Fruit fly (Drosophila melanogaster) whole organism: ENCODE results near the gene CG13044.

Source experiments
- CG8478 ChIP-seq: fragments of >200 bp; optimal IDR thresholded peaks from 2 replicates; lab custom pipeline; 2018; ENCODE audit warnings: inconsistent platforms
- Dll ChIP-seq: fragments of >200 bp; optimal IDR thresholded peaks from 2 replicates; lab custom pipeline; 2017
- EcR ChIP-seq, 2 experiments: fragments of >200 bp; optimal IDR thresholded peaks; 2 replicates each; lab custom pipeline; 2017; ENCODE audit warnings: missing biosample characterization in 2 of 2, missing genetic modification characterization in 2 of 2, missing genetic modification reagents in 2 of 2
- pan ChIP-seq: fragments of >200 bp; optimal IDR thresholded peaks from 2 replicates; lab custom pipeline; 2017
- psq ChIP-seq: fragments of >200 bp; optimal IDR thresholded peaks from 2 replicates; lab custom pipeline; 2017
- usp ChIP-seq: fragments of >200 bp; optimal IDR thresholded peaks from 2 replicates; lab custom pipeline; 2017; ENCODE audit warnings: missing biosample characterization, missing genetic modification characterization, mixed read lengths

CG13044 gene

DNA sequence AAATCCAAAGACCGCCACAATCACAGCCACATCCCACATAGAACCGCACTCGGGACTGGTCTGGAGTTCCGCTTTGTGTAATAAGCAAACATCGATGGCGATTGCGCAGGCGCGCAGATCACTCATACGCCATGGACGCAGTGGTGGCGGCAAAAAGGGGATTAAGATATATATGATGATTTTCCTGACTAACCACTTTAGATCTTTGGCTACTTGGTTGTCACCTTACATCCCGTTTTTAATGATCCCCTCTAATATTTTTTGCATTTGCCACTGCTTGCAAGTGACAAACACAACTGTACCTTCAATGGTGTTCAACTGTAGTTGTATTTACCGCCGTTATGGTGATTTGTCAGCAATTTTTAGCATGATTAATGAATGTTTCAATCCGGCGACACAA is 7.0 kb upstream of the CG13044 start:
- TF ChIP-seq CG8478 (lab: Kevin White, UChicago), result no peak
- TF ChIP-seq psq, result no peak
- TF ChIP-seq usp, result no peak
- no peak for TF ChIP-seq Dll (lab: Kevin White, UChicago)
- TF ChIP-seq EcR (GFP tag; optimal IDR thresholded peaks at IDR 0.05; lab: Kevin White, UChicago), result no peak
- no peak for TF ChIP-seq pan (lab: Kevin White, UChicago)

DNA sequence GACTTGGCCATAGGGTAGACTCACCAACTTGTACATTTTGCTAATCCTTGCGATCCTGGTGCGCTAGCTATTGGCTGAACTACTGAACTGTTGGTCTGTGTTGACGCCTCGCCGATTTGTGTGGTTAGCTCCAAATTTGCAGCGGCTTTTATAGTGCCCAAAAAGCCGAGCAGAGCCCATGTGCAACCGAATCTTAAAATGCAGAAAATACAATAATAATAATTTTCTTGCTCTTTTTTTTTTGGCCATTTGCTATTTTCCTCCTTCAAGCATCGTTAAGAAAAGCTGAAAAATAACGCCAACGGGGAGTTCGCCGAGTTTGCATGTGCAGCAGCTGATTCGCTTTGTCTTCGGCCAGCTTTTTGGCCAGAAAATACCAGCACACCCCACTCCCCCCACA is 5.4 kb upstream of the CG13044 start, which contains the start of gene CG13042:
CG13042 (minus strand) TSS at position 101 of the 400 bp plus-strand sequence.
- TF ChIP-seq pan (lab: Kevin White, UChicago) (no peak), Dll (lab: Kevin White, UChicago) (no peak), psq (no peak)

DNA sequence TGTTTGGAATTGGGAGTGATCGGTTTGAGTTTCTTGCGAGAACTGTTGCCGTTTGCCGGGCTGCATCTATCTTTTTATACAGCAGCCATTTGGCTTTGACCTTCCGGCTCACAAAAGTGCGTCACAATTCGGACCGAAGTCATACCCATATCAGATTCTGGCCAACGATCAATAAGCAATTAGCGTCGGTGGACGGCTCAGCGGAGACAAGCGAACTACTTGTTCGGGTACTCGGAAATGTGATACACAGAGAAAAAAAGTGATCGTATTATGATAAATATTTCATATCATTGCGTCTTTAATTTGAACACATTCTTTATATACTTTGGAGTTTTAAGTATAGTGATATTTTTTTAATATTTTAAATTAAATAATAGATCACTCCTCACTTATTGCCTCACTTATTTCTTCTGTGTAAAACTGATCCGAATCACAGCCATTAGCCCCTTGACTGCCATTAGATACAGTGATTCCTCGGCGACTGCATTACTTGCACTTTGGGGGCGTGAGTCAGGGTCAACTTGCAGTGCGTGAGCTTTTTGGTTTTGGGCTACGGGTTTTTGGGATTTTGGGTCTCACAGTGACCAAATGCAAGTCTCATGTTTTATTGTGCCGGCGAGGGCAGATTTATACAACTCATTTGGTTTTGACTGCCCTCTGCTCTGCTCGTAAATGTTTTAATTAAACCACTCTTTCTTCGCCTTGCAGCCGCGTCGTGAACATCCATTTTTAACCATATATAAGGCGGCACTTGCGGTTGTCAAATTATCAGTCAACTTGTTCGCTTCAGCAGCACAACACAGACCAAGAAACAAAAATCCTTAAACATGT is 3.1 kb upstream of the CG13044 start, which contains the start of the genes CG13043 and CG13063:
CG13043 (minus strand) TSS at position 51 of the 831 bp plus-strand sequence.
CG13063 (plus strand) TSS at position 781 of the 831 bp plus-strand sequence.
- TF ChIP-seq psq, result no peak
- no peak for TF ChIP-seq Dll (lab: Kevin White, UChicago)
- TF ChIP-seq EcR (GFP tag; optimal IDR thresholded peaks at IDR 0.05; lab: Kevin White, UChicago), result no peak
- TF ChIP-seq CG8478 (lab: Kevin White, UChicago), result no peak
- TF ChIP-seq usp, result no peak
- no peak for TF ChIP-seq pan (lab: Kevin White, UChicago)

DNA sequence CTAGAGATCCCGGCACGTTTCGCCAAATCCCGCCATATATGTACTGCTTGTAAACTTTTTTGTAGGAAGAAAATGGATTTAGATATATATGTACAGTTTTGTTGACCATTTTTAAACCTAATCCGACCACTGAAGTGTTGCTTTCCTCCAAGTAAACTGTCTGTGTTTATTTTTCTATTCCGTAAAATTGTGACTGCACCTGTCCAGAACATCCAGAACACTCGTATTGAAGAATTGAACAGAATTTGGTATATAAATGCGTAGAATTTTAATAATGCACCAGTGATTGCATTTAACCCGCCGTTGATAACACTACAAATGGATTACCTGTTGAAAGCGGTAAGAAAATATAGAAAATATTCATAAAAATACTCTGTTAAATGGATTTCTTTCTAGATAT is 1.0 kb upstream of the CG13044 start, which contains the start of gene CG43249:
CG43249 (plus strand) TSS at position 301 of the 400 bp plus-strand sequence.
- TF ChIP-seq usp (no peak), CG8478 (lab: Kevin White, UChicago) (no peak), Dll (lab: Kevin White, UChicago) (no peak), EcR (GFP tag; optimal IDR thresholded peaks at IDR 0.05; lab: Kevin White, UChicago) (no peak), pan (lab: Kevin White, UChicago) (no peak)

DNA sequence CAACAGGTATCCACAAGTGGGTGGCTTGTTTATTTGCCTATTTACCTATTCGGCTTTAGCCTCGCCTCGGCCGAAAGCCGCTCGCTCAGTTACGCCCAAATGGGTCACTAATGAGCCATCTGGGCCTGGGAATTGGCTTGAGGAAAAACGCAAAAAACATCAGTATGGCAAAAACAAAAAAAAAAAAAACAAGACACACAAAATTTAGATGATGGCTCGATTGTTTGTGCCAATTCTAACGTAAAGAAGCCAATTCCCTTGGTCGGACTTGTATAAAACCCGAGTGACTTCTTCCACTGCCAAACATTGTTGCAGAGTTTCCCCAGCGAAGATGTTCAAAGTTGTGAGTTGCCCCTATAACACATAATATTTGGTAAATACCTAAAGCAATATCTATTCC is 1.8 kb downstream of the CG13044 start, which contains the start of gene CG4982:
CG4982 (plus strand) TSS at position 301 of the 400 bp plus-strand sequence.
- TF ChIP-seq EcR (GFP tag; optimal IDR thresholded peaks at IDR 0.05; lab: Kevin White, UChicago) (no peak), pan (lab: Kevin White, UChicago) (no peak)

DNA sequence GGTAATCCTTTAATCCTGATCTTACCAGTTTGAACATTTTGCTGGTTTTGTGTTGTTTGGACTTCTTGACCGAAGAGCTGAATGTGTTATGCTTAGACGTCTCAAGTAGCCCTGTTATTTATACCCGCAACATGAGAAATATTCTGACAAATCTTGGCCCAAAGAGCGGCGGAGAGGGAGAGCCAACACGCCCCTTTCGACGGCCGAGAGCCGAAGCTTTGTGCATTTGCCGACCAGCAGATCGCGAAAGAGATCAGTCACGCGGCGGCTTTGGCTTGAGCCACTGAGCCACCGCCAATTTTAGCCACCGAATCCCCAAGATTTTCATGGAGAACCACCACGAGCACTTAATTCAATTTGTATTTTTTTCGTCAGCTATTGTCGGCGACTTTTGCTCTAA is 7.5 kb downstream of the CG13044 start, which contains the start of gene CG4962:
CG4962 (minus strand) TSS at position 101 of the 400 bp plus-strand sequence.
- TF ChIP-seq Dll (lab: Kevin White, UChicago), result no peak

DNA sequence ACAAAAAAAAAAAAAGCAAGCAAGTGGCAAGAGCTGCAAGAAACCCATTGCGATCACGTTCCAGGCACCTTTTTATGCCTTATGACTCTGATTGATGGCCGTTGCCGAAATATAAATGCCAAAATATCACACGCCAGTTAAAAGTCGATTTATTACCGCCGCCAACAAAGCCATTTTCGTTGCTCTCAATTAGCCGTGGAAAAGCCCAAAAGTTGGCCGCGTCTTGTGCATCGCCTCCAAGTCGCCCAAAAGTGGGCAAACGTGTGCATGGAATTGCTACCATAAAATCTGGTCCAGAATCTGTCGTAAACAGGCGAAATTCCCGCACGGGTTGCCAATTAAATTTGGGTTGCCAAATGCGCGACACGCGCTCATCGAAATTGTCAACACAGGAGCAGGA is 11.3 kb downstream of the CG13044 start:
- TF ChIP-seq EcR (GFP tag; optimal IDR thresholded peaks at IDR 0.05; lab: Kevin White, UChicago) (no peak), Dll (lab: Kevin White, UChicago) (no peak), usp (no peak), pan (lab: Kevin White, UChicago) (no peak), psq (no peak), CG8478 (lab: Kevin White, UChicago) (no peak)

DNA sequence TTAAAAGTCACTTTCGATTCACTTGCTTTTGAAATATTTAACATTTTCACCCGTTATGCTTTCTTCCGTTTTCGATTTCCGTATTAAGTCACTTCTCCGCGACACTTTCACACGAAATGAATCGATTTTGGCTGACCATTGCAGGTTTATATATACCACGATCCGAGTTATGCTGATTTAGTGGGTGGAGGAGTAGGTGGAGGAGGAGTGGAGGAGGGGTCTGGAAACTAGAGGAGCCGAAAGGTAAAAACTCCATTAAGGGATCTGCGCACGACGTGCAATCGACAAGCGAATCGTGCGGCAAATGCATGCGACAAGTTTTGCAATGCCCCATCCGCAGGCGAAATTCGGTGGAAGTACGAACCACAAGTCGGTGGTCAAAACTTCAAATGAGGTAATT is 12.1 kb downstream of the CG13044 start, which contains the start of gene CG13045:
CG13045 (minus strand) TSS at position 101 of the 400 bp plus-strand sequence.
- TF ChIP-seq pan (lab: Kevin White, UChicago) (no peak), usp (no peak), psq (no peak), Dll (lab: Kevin White, UChicago) (no peak), EcR (GFP tag; optimal IDR thresholded peaks at IDR 0.05; lab: Kevin White, UChicago) (no peak), CG8478 (lab: Kevin White, UChicago) (no peak)

DNA sequence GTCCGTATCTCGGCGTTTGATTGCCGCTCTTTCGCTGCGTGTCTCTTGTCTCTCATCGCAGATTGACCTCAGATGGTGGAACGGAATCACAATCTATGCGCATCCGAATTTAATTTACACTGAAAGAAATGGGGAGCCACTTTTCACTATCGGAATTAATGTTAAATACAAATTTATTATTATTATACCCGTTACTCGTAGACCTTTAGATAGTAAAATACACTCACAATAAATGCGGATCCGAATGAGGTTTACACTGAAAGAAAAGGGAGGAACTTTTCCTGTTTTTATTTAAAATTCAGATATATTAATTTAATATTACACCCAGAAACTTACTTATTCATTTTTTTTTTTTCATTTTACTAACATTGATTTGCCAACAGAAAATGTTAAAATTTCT is 13.9 kb downstream of the CG13044 start:
- no peak for TF ChIP-seq Dll (lab: Kevin White, UChicago)
- TF ChIP-seq CG8478 (lab: Kevin White, UChicago), result no peak
- no peak for TF ChIP-seq pan (lab: Kevin White, UChicago)

DNA sequence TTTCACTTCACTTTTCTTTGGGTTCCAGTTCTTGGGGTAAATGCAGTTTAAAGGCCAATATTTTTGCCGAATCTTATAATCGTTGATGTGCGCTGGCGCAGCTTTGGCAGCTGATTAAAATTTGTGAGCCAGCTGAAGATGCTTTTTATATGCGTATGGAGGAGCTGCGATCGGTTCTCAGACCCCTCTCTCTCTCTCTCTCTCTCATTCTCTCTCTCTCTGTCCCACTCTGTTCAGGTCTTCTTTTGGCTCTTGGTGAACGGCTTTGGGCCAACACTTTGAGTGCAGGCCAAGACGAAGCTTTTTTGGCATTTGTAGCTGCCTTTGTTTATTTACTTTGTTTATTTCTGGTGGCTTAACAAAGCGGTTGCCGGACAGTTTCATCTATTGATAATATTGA is 14.7 kb downstream of the CG13044 start, which contains the start of gene CG13046:
CG13046 (minus strand) TSS at position 101 of the 400 bp plus-strand sequence.
- TF ChIP-seq Dll (lab: Kevin White, UChicago), result no peak
- TF ChIP-seq pan (lab: Kevin White, UChicago), result no peak
- no peak for TF ChIP-seq CG8478 (lab: Kevin White, UChicago)
- TF ChIP-seq usp, result no peak
- TF ChIP-seq EcR (GFP tag; optimal IDR thresholded peaks at IDR 0.05; lab: Kevin White, UChicago), result no peak
- TF ChIP-seq psq, result no peak

DNA sequence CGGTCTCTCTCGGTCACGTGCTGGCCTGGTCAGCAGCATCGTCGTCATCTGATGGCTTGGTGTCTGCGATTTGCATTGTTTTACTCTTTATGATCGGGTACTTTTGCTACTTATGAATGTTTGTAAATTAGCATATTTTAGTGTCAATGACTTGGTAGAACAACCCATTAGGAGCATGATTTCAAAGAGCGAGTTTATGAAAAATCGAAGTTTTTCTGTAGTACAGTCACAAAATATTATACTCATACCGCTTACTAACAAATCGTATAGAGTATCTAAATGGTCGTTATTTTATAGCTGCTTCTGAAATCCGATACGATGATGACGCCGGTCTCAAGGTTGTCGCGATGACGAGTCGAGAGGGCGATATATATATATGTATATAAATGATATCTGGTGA is 16.7 kb downstream of the CG13044 start:
- TF ChIP-seq Dll (lab: Kevin White, UChicago) (no peak), pan (lab: Kevin White, UChicago) (no peak), usp (no peak), EcR (GFP tag; optimal IDR thresholded peaks at IDR 0.05; lab: Kevin White, UChicago) (no peak), psq (no peak), CG8478 (lab: Kevin White, UChicago) (no peak)

DNA sequence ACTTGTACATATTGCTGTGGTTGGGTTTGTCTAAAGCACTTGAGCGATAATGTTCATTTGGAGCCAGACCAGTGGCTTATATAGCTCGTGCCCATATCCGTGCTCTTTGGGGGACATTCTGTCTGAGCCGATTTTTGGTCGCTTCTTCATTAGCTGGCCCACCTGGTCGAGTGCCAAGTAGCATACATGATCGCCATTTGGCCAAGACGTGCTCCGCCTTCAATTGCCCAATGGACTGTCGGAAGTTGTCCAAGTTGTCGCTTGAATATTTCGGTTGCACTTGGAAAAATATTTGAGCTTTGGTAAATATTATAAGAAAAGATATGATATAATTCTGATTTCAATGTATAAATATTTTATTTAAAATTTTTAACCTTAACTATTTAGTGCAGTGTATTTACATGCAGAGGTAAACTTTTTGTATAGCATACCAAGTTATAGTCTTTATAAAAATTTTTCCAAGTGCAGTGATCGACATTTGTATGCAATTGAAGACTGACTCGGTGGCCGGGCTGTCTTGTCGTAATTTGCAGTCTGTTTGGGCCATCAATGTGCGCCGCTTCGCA is 17.5 kb downstream of the CG13044 start, which contains the start of gene CG13047:
CG13047 (minus strand) TSS at position 51 of the 566 bp plus-strand sequence.
- TF ChIP-seq EcR (GFP tag; optimal IDR thresholded peaks at IDR 0.05; lab: Kevin White, UChicago) (no peak), psq (no peak), Dll (lab: Kevin White, UChicago) (no peak)
